Worm (Caenorhabditis elegans) whole organism, L1 larva: ENCODE data around the gene C16D9.5.

ENCODE experiments used
- C04F5.9 ChIP-seq: sonication (generic microtip); optimal IDR thresholded peaks from 2 replicates; lab custom pipeline; 2016; ENCODE audit warnings: missing genetic modification characterization, missing compliant biosample characterization
- C34B4.2 ChIP-seq: sonication (generic microtip); optimal IDR thresholded peaks from 2 replicates; lab custom pipeline; 2017; ENCODE audit warnings: mild to moderate bottlenecking, missing genetic modification characterization, missing compliant biosample characterization
- ama-1 ChIP-seq: fragments of 150-350 bp; optimal IDR thresholded peaks from 2 replicates; lab custom pipeline; 2014
- dsc-1 ChIP-seq: sonication (generic microtip); optimal IDR thresholded peaks from 2 replicates; lab custom pipeline; 2016; ENCODE audit warnings: mild to moderate bottlenecking, missing genetic modification characterization, missing compliant biosample characterization
- efl-1 ChIP-seq, 4 experiments: fragments of 150-350 bp; optimal IDR thresholded peaks in 3 of 4; peaks in 1 of 4; 1 replicate in 1 of 4; 2 replicates in 3 of 4; lab custom pipeline; 2014; ENCODE audit warnings: missing biosample characterization in 2 of 4, missing genetic modification characterization in 2 of 4, missing genetic modification reagents in 2 of 4
- grh-1 ChIP-seq: fragments of 200-800 bp; sonication (Bioruptor generic); IDR thresholded peaks from 2 replicates; pipeline ENCODE4 v1.3.6; 2022; ENCODE audit warnings: missing genetic modification reagents, missing genetic modification characterization, missing compliant biosample characterization
- lin-13 ChIP-seq: fragments of 150-350 bp; optimal IDR thresholded peaks from 2 replicates; lab custom pipeline; 2014; ENCODE audit warnings: missing biosample characterization, missing genetic modification reagents, missing genetic modification characterization
- lin-14 ChIP-seq: fragments of 200-800 bp; sonication (Bioruptor generic); optimal IDR thresholded peaks from 2 replicates; lab custom pipeline; 2018; ENCODE audit warnings: mild to moderate bottlenecking, missing genetic modification characterization, moderate library complexity, missing compliant biosample characterization
- lin-39 ChIP-seq: fragments of 150-350 bp; optimal IDR thresholded peaks from 2 replicates; lab custom pipeline; 2014; ENCODE audit warnings: missing biosample characterization, missing genetic modification reagents, missing genetic modification characterization
- lsy-2 ChIP-seq, 2 experiments: fragments of 150-350 bp; optimal IDR thresholded peaks; 2 replicates each; lab custom pipeline; 2014; ENCODE audit warnings: missing biosample characterization in 2 of 2, missing genetic modification characterization in 2 of 2
- nhr-20 ChIP-seq: sonication (generic microtip); optimal IDR thresholded peaks from 2 replicates; lab custom pipeline; 2016; ENCODE audit warnings: mild to moderate bottlenecking, missing genetic modification characterization, missing compliant biosample characterization
- nhr-237 ChIP-seq: fragments of 150-350 bp; optimal IDR thresholded peaks from 2 replicates; lab custom pipeline; 2014; ENCODE audit warnings: missing biosample characterization, missing genetic modification characterization
- nhr-47 ChIP-seq: sonication (generic microtip); optimal IDR thresholded peaks from 2 replicates; lab custom pipeline; 2016; ENCODE audit warnings: mild to moderate bottlenecking, missing genetic modification characterization, moderate library complexity, missing compliant biosample characterization
- nhr-71 ChIP-seq: sonication (generic microtip); optimal IDR thresholded peaks from 2 replicates; lab custom pipeline; 2016; ENCODE audit warnings: mild to moderate bottlenecking, missing genetic modification characterization, moderate library complexity, missing compliant biosample characterization
- nhr-77 ChIP-seq: fragments of 150-350 bp; optimal IDR thresholded peaks from 2 replicates; lab custom pipeline; 2014; ENCODE audit warnings: missing biosample characterization, missing genetic modification characterization
- nhr-85 ChIP-seq: sonication (generic microtip); peaks from one replicate; lab custom pipeline; 2016; ENCODE audit warnings: missing genetic modification characterization, inconsistent platforms, missing compliant biosample characterization
- rnt-1 ChIP-seq: sonication (generic microtip); optimal IDR thresholded peaks from 2 replicates; lab custom pipeline; 2016; ENCODE audit warnings: mild to moderate bottlenecking, missing genetic modification characterization, moderate library complexity, missing compliant biosample characterization
- snu-23 ChIP-seq: sonication (generic microtip); optimal IDR thresholded peaks from 2 replicates; lab custom pipeline; 2016; ENCODE audit warnings: missing genetic modification characterization, missing compliant biosample characterization
- unc-130 ChIP-seq: fragments of 150-350 bp; optimal IDR thresholded peaks from 2 replicates; lab custom pipeline; 2017; ENCODE audit warnings: missing biosample characterization, missing genetic modification characterization, inconsistent platforms

Gene C16D9.5

ce11 chrV:8198994-8199393, 46.4 kb downstream of the C16D9.5 start, which contains the start of gene F20D6.11:
TSS of gene F20D6.11 (minus strand) at chrV:8199094.
- no peak for TF ChIP-seq C34B4.2 (tag; lab: Kevin White, UChicago)
- no peak for TF ChIP-seq grh-1 (GFP tag; lab: Robert Waterston, UW)
- no peak for TF ChIP-seq nhr-47 (tag; lab: Kevin White, UChicago)
- TF ChIP-seq dsc-1: no peak
- no peak for TF ChIP-seq ama-1

ce11 chrV:8196993-8197392, 48.4 kb downstream of the C16D9.5 start:
- TF ChIP-seq lin-13 (no peak), nhr-237 (tag; lab: Kevin White, UChicago) (no peak), efl-1 (optimal IDR thresholded peaks at IDR 0.05; lab: Kevin White, UChicago) (no peak), efl-1 (GFP tag; optimal IDR thresholded peaks at IDR 0.05 in 1 of 2; lab: Kevin White, UChicago) (peak in 1 of 2 experiments; percentile 67), nhr-77 (tag; lab: Kevin White, UChicago) (no peak), lin-39 (tag; lab: Kevin White, UChicago) (no peak), nhr-85 (tag; lab: Kevin White, UChicago) (no peak)

- TF ChIP-seq unc-130 (tag; lab: Kevin White, UChicago) (peak; percentile 19), nhr-71 (tag; lab: Kevin White, UChicago) (peak; percentile 71), rnt-1 (tag; lab: Kevin White, UChicago) (peak; percentile 78), lsy-2 (tag; optimal IDR thresholded peaks at IDR 0.05; lab: Kevin White, UChicago) (peak; percentile 30 to 44), nhr-20 (peak; percentile 12), C04F5.9 (tag; lab: Kevin White, UChicago) (no peak), efl-1 (optimal IDR thresholded peaks at IDR 0.05; lab: Kevin White, UChicago) (peak in 1 of 2 experiments; percentile 5), efl-1 (GFP tag; optimal IDR thresholded peaks at IDR 0.05 in 1 of 2; lab: Kevin White, UChicago) (peak in 1 of 2 experiments; percentile 20), snu-23 (GFP tag; lab: Kevin White, UChicago) (peak; percentile 22), dsc-1 (no peak), lin-14 (peak; percentile 59)
- TF ChIP-seq, all 84 proteins: peak for 8
Observed at ce11 chrV:8195889-8196418, 49.4 kb downstream of the C16D9.5 start, which contains the start of gene F20D6.10. TSS of gene F20D6.10 (minus strand) at chrV:8195939.
